Fruit fly (Drosophila melanogaster): ENCODE results near the gene CG14443.

DNA sequence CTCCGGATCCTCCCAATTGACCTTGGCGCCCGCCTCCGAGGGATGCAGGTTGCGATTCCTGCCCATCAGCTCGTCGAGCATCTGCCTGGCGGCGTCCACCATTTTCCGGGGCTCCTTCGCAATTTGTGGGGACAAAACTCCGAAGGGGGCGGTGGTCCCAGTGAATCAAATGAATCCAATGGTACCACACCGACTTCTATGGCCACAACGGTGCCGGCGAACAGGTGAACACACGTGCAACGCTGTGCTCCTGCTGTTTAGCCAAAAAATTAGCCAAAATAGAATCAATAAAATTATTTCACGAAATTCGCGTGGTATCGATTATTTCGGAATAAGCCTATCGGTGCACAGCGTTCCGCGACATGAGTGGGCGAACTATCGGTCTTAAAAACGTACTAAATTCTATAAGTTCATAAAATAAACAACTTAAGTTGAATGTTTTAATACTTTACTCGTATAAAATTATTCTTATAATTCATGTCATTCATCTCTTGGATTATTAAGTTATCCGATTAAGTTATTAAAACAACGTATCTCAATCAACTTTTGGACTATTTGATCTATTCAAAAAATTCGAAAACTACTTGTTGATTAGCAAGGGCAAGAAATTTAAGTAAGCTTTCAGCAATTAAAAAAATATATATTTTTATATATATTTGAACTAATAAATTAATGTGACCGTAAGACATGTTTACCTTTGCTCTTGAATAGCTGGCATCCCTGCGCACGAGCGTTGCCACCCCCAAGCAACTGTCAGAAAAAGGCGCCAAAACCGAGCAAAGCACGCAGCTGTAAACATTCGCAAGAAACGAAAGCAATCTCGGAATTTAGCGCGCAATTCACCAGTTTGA, 40.1 kb downstream of the CG14443 start, which contains the start of the genes CG3198 and Mcm6:
- TF ChIP-seq CG31224 (GFP tag; IDR thresholded peaks at IDR 0.05) = no peak
- no peak for TF ChIP-seq Hr78 (GFP tag; optimal IDR thresholded peaks at IDR 0.05)
- TF ChIP-seq CG6683 (GFP tag; optimal IDR thresholded peaks at IDR 0.05) = no peak
- no peak for TF ChIP-seq CG6272 (GFP tag; IDR thresholded peaks at IDR 0.05)
- TF ChIP-seq br (optimal IDR thresholded peaks at IDR 0.05) = no peak
- TF ChIP-seq twi (tag; optimal IDR thresholded peaks at IDR 0.05) = no peak
- no peak for TF ChIP-seq h (optimal IDR thresholded peaks at IDR 0.05)
- TF ChIP-seq fd102C (GFP tag; optimal IDR thresholded peaks at IDR 0.05) = no peak
- TF ChIP-seq Doc3 (GFP tag; IDR thresholded peaks at IDR 0.05; ENCODE audit: partially characterized antibody) = peak; percentile 59
- TF ChIP-seq CG17361 (GFP tag; IDR thresholded peaks at IDR 0.05) = no peak
- TF ChIP-seq trem (tag; optimal IDR thresholded peaks at IDR 0.05) = peak; percentile 29

Measured in whole organism, embryonic.